Fruit fly (Drosophila melanogaster) whole organism, embryonic: Measurements from ENCODE around the gene CtsF.
A peak's percentile ranks its signal among the peaks of the same experiment; 100 is the strongest.

Source experiments
- CG10431 ChIP-seq: fragments of 200-800 bp; sonication (Bioruptor generic); optimal IDR thresholded peaks from 3 replicates; lab custom pipeline; 2018; ENCODE audit warnings: missing biosample characterization, mild to moderate bottlenecking, missing genetic modification characterization
- CG12744 ChIP-seq: fragments of 200-800 bp; sonication (Bioruptor generic); optimal IDR thresholded peaks from 2 replicates; lab custom pipeline; 2016; ENCODE audit warnings: missing biosample characterization, missing genetic modification characterization
- CG12942 ChIP-seq: fragments of 200-800 bp; sonication (Bioruptor generic); optimal IDR thresholded peaks from 3 replicates; lab custom pipeline; 2016; ENCODE audit warnings: missing biosample characterization, missing genetic modification characterization
- CG13775 ChIP-seq: fragments of 200-800 bp; sonication (Bioruptor generic); optimal IDR thresholded peaks from 3 replicates; lab custom pipeline; 2017; ENCODE audit warnings: missing biosample characterization, mild to moderate bottlenecking, missing genetic modification characterization
- CG7928 ChIP-seq: fragments of 200-800 bp; sonication (Bioruptor generic); optimal IDR thresholded peaks from 2 replicates; lab custom pipeline; 2017; ENCODE audit warnings: missing biosample characterization, mild to moderate bottlenecking, missing genetic modification characterization
- Rfx ChIP-seq: fragments of 200-800 bp; sonication (Bioruptor generic); IDR thresholded peaks from 2 replicates; pipeline ENCODE4 v1.3.6; 2022; ENCODE audit warnings: missing biosample characterization, missing genetic modification characterization
- ap ChIP-seq: fragments of 200-800 bp; sonication (Bioruptor generic); IDR thresholded peaks from 2 replicates; pipeline ENCODE4 v1.3.6; 2022; ENCODE audit warnings: missing biosample characterization, missing genetic modification characterization
- chinmo ChIP-seq: fragments of 200-800 bp; sonication (Bioruptor generic); IDR thresholded peaks from 4 replicates; pipeline ENCODE4 v1.3.6; 2022; ENCODE audit warnings: missing biosample characterization, missing genetic modification characterization; ENCODE audit not compliant: partially characterized antibody
- dati ChIP-seq: fragments of 200-800 bp; sonication (Bioruptor generic); IDR thresholded peaks from 2 replicates; pipeline ENCODE4 v1.3.6; 2022; ENCODE audit warnings: missing biosample characterization, missing genetic modification characterization
- eyg ChIP-seq: fragments of 200-800 bp; sonication (Bioruptor generic); optimal IDR thresholded peaks from 3 replicates; lab custom pipeline; 2016; ENCODE audit warnings: missing biosample characterization, missing genetic modification characterization
- her ChIP-seq: fragments of 200-800 bp; sonication (Bioruptor generic); optimal IDR thresholded peaks from 2 replicates; lab custom pipeline; 2016; ENCODE audit warnings: missing biosample characterization, missing genetic modification characterization
- kni ChIP-seq: fragments of 200-800 bp; sonication (Bioruptor generic); optimal IDR thresholded peaks from 3 replicates; lab custom pipeline; 2017; ENCODE audit warnings: mild to moderate bottlenecking, missing biosample characterization, missing genetic modification reagents, missing genetic modification characterization

dm6 chr3R:5250530-5251242 lies 859 bp downstream of the CtsF start:
- TF ChIP-seq ap (GFP tag; lab: Robert Waterston, UW) (no peak), kni (no peak), chinmo (GFP tag; lab: Robert Waterston, UW) (no peak), dati (no peak), CG12942 (GFP tag; lab: Kevin White, UChicago) (no peak), Rfx (no peak), CG13775 (no peak), CG12744 (GFP tag; lab: Kevin White, UChicago) (no peak), eyg (GFP tag; lab: Kevin White, UChicago) (peak; percentile 2), CG10431 (GFP tag; lab: Kevin White, UChicago) (no peak), CG7928 (GFP tag; lab: Kevin White, UChicago) (no peak), her (GFP tag; lab: Kevin White, UChicago) (no peak)
